Fruit fly (Drosophila melanogaster) whole organism, wandering third instar larva: ENCODE measurements around the gene CG12321.

Source experiments
- Abd-B ChIP-seq: fragments of >200 bp; optimal IDR thresholded peaks from 2 replicates; lab custom pipeline; 2017; ENCODE audit warnings: missing biosample characterization, missing genetic modification characterization
- CG32264 ChIP-seq: fragments of 200-800 bp; sonication (Bioruptor generic); optimal IDR thresholded peaks from 2 replicates; lab custom pipeline; 2016; ENCODE audit warnings: missing biosample characterization, missing genetic modification characterization
- CG9705 ChIP-seq: fragments of 200-800 bp; sonication (Bioruptor generic); optimal IDR thresholded peaks from 2 replicates; lab custom pipeline; 2018; ENCODE audit warnings: missing biosample characterization, mild to moderate bottlenecking, missing genetic modification characterization
- CrebA ChIP-seq: fragments of 200-800 bp; sonication (Bioruptor generic); optimal IDR thresholded peaks from 2 replicates; lab custom pipeline; 2016; ENCODE audit warnings: missing biosample characterization, mild to moderate bottlenecking, missing genetic modification characterization, borderline replicate concordance
- Dfd ChIP-seq: fragments of >200 bp; optimal IDR thresholded peaks from 2 replicates; lab custom pipeline; 2017; ENCODE audit warnings: missing biosample characterization, missing genetic modification characterization
- Dif ChIP-seq: fragments of 200-275, 200-300 bp; sonication (Bioruptor generic); optimal IDR thresholded peaks from 2 replicates; lab custom pipeline; 2018; ENCODE audit warnings: missing biosample characterization, missing genetic modification characterization; ENCODE audit not compliant: partially characterized antibody
- GATAd ChIP-seq: sonication (Bioruptor generic); optimal IDR thresholded peaks from 2 replicates; lab custom pipeline; 2016; ENCODE audit warnings: missing biosample characterization, missing genetic modification characterization
- HLH106 ChIP-seq: fragments of 200-800 bp; optimal IDR thresholded peaks from 3 replicates; lab custom pipeline; 2019; ENCODE audit warnings: missing biosample characterization, mild to moderate bottlenecking, missing genetic modification characterization, moderate library complexity
- Hnf4 ChIP-seq: fragments of 200-800 bp; sonication (Bioruptor generic); optimal IDR thresholded peaks from 2 replicates; lab custom pipeline; 2016; ENCODE audit warnings: missing biosample characterization, mild to moderate bottlenecking, missing genetic modification characterization
- Hr78 ChIP-seq: fragments of >200 bp; optimal IDR thresholded peaks from 2 replicates; lab custom pipeline; 2017; ENCODE audit warnings: missing biosample characterization, missing genetic modification characterization
- Hr83 ChIP-seq: fragments of 200-300 bp; sonication (Bioruptor generic); optimal IDR thresholded peaks from 2 replicates; lab custom pipeline; 2016; ENCODE audit warnings: missing biosample characterization, mild to moderate bottlenecking, missing genetic modification characterization, moderate library complexity; ENCODE audit not compliant: poor library complexity, severe bottlenecking
- Jra ChIP-seq: sonication (Bioruptor generic); optimal IDR thresholded peaks from 2 replicates; lab custom pipeline; 2016; ENCODE audit warnings: missing biosample characterization, missing genetic modification characterization
- Myc ChIP-seq: fragments of >200 bp; optimal IDR thresholded peaks from 2 replicates; lab custom pipeline; 2017
- N ChIP-seq: fragments of >200 bp; optimal IDR thresholded peaks from 2 replicates; lab custom pipeline; 2018; ENCODE audit warnings: missing biosample characterization, missing external identifiers, missing genetic modification characterization
- OdsH ChIP-seq: fragments of 200-800 bp; sonication (Bioruptor generic); optimal IDR thresholded peaks from 2 replicates; lab custom pipeline; 2016; ENCODE audit warnings: missing biosample characterization, mild to moderate bottlenecking, missing genetic modification characterization
- Rel ChIP-seq, 2 experiments: fragments of 200-800 bp; sonication (Bioruptor generic) in 1 of 2; optimal IDR thresholded peaks; 2 replicates in 1 of 2; 3 replicates in 1 of 2; lab custom pipeline; 2016 to 2019; ENCODE audit warnings: mild to moderate bottlenecking in 2 of 2, missing biosample characterization in 2 of 2, missing genetic modification characterization in 2 of 2, moderate library complexity in 1 of 2
- Sp1 ChIP-seq: fragments of 200-800 bp; sonication (Bioruptor generic); optimal IDR thresholded peaks from 3 replicates; lab custom pipeline; 2019; ENCODE audit warnings: missing biosample characterization, mild to moderate bottlenecking, missing genetic modification characterization, moderate library complexity
- br ChIP-seq: fragments of 200-800 bp; sonication (Bioruptor generic); optimal IDR thresholded peaks from 2 replicates; lab custom pipeline; 2016; ENCODE audit warnings: missing biosample characterization, missing genetic modification characterization
- brk ChIP-seq: fragments of 200-800 bp; sonication (Bioruptor generic); optimal IDR thresholded peaks from 2 replicates; lab custom pipeline; 2016; ENCODE audit warnings: missing biosample characterization, mild to moderate bottlenecking, missing genetic modification characterization
- dl ChIP-seq, 2 experiments: fragments of 175-275, 200-275 bp in 1 of 2; fragments of 200-275 bp in 1 of 2; sonication (Bioruptor generic); optimal IDR thresholded peaks; lab custom pipeline; 2018; ENCODE audit warnings: mild to moderate bottlenecking in 2 of 2, missing biosample characterization in 2 of 2, missing genetic modification characterization in 2 of 2, moderate library complexity in 2 of 2; ENCODE audit not compliant: partially characterized antibody in 2 of 2, insufficient read depth in 1 of 2
- dmrt93B ChIP-seq: fragments of 200-800 bp; sonication (Bioruptor generic); optimal IDR thresholded peaks from 2 replicates; lab custom pipeline; 2018; ENCODE audit warnings: missing biosample characterization, mild to moderate bottlenecking, missing genetic modification characterization
- dsf ChIP-seq: sonication (Bioruptor generic); optimal IDR thresholded peaks from 2 replicates; lab custom pipeline; 2016; ENCODE audit warnings: missing biosample characterization, missing genetic modification characterization, borderline replicate concordance
- ey ChIP-seq: fragments of 200-800 bp; sonication (Bioruptor generic); optimal IDR thresholded peaks from 2 replicates; lab custom pipeline; 2016; ENCODE audit warnings: missing biosample characterization, missing genetic modification characterization
- foxo ChIP-seq, 2 experiments: fragments of 200-800 bp; sonication (Bioruptor generic); optimal IDR thresholded peaks; 2 replicates in 1 of 2; 3 replicates in 1 of 2; lab custom pipeline; 2016 to 2017; ENCODE audit warnings: missing biosample characterization in 2 of 2, missing genetic modification characterization in 2 of 2
- fru ChIP-seq: fragments of 200-800 bp; sonication (Bioruptor generic); optimal IDR thresholded peaks from 3 replicates; lab custom pipeline; 2016; ENCODE audit warnings: missing biosample characterization, mild to moderate bottlenecking, missing genetic modification characterization
- h ChIP-seq: fragments of 200-800 bp; sonication (Bioruptor generic); optimal IDR thresholded peaks from 3 replicates; lab custom pipeline; 2016; ENCODE audit warnings: missing biosample characterization, mild to moderate bottlenecking, missing genetic modification characterization
- jim ChIP-seq: fragments of 175-275, 200-325 bp; sonication (Bioruptor generic); optimal IDR thresholded peaks from 2 replicates; lab custom pipeline; 2016; ENCODE audit warnings: missing biosample characterization, mild to moderate bottlenecking, missing genetic modification characterization
- lola ChIP-seq: fragments of >200 bp; optimal IDR thresholded peaks from 2 replicates; lab custom pipeline; 2017; ENCODE audit warnings: missing biosample characterization, missing genetic modification characterization
- pan ChIP-seq: fragments of >200 bp; optimal IDR thresholded peaks from 2 replicates; lab custom pipeline; 2017
- psq ChIP-seq: fragments of 200-800 bp; sonication (Bioruptor generic); optimal IDR thresholded peaks from 3 replicates; lab custom pipeline; 2017; ENCODE audit warnings: missing biosample characterization, mild to moderate bottlenecking, missing genetic modification characterization, moderate library complexity
- rgr ChIP-seq: fragments of 200-800 bp; sonication (Bioruptor generic); optimal IDR thresholded peaks from 3 replicates; lab custom pipeline; 2016; ENCODE audit warnings: missing biosample characterization, mild to moderate bottlenecking, missing genetic modification characterization
- sage ChIP-seq: fragments of 200-800 bp; sonication (Bioruptor generic); optimal IDR thresholded peaks from 2 replicates; lab custom pipeline; 2016; ENCODE audit warnings: missing biosample characterization, mild to moderate bottlenecking, missing genetic modification characterization
- sv ChIP-seq: fragments of 200-800 bp; sonication (Bioruptor generic); optimal IDR thresholded peaks from 3 replicates; lab custom pipeline; 2016; ENCODE audit warnings: missing biosample characterization, missing genetic modification characterization
- usp ChIP-seq: fragments of >200 bp; optimal IDR thresholded peaks from 2 replicates; lab custom pipeline; 2017; ENCODE audit warnings: missing biosample characterization, missing genetic modification characterization
- woc ChIP-seq: sonication (Bioruptor generic); optimal IDR thresholded peaks from 2 replicates; lab custom pipeline; 2016; ENCODE audit warnings: missing biosample characterization, mild to moderate bottlenecking, missing genetic modification characterization

The CG12321 gene

dm6 chr3R:18226043-18226808 lies 37.7 kb upstream of the CG12321 start, which contains the start of the genes CG7168 and Mdh2:
TSS of gene CG7168 (minus strand) at chr3R:18226082.
TSS of gene Mdh2 (plus strand) at chr3R:18226396.
- TF ChIP-seq Dfd = no peak
- TF ChIP-seq h (GFP tag; lab: Kevin White, UChicago) = peak; percentile 34
- no peak for TF ChIP-seq Hr78 (GFP tag; lab: Kevin White, UChicago)
- TF ChIP-seq HLH106 (tag; lab: Kevin White, UChicago) = peak; percentile 10
- no peak for TF ChIP-seq sage (GFP tag; lab: Kevin White, UChicago)
- TF ChIP-seq Jra = no peak
- TF ChIP-seq dsf (GFP tag; lab: Kevin White, UChicago) = peak; percentile 5
- TF ChIP-seq foxo (GFP tag; optimal IDR thresholded peaks at IDR 0.05; lab: Kevin White, UChicago) = peak in 1 of 2 experiments; percentile 15
- peak; percentile 1 for TF ChIP-seq Hnf4 (GFP tag; lab: Kevin White, UChicago)
- no peak for TF ChIP-seq CG9705
- no peak for TF ChIP-seq lola (GFP tag; lab: Kevin White, UChicago)
- no peak for TF ChIP-seq fru (GFP tag; lab: Kevin White, UChicago)
- no peak for TF ChIP-seq Rel (GFP tag; optimal IDR thresholded peaks at IDR 0.05; lab: Kevin White, UChicago)
- peak; percentile 95 for TF ChIP-seq Rel (tag; optimal IDR thresholded peaks at IDR 0.05; lab: Kevin White, UChicago)
- peak; percentile 13 for TF ChIP-seq Sp1 (GFP tag; lab: Kevin White, UChicago)
- TF ChIP-seq Dif (GFP tag; lab: Kevin White, UChicago) = peak; percentile 4
- TF ChIP-seq usp (GFP tag; lab: Kevin White, UChicago) = no peak

- TF ChIP-seq jim (GFP tag; lab: Kevin White, UChicago) (no peak), rgr (GFP tag; lab: Kevin White, UChicago) (peak; percentile 64), OdsH (peak; percentile 52), Hr78 (GFP tag; lab: Kevin White, UChicago) (no peak), br (GFP tag; lab: Kevin White, UChicago) (no peak), woc (GFP tag; lab: Kevin White, UChicago) (peak; percentile 21), pan (no peak), sv (GFP tag; lab: Kevin White, UChicago) (peak; percentile 9), HLH106 (tag; lab: Kevin White, UChicago) (peak; percentile 73), CG32264 (no peak), dl (GFP tag; optimal IDR thresholded peaks at IDR 0.05; lab: Kevin White, UChicago; ENCODE audit: insufficient read depth in 1 of 2, partially characterized antibody in 2 of 2) (no peak), Sp1 (GFP tag; lab: Kevin White, UChicago) (peak; percentile 67), Hr83 (peak; percentile 21), ey (GFP tag; lab: Kevin White, UChicago) (peak; percentile 14), Abd-B (GFP tag; lab: Kevin White, UChicago) (no peak), Jra (peak; percentile 6), brk (no peak), Rel (GFP tag; optimal IDR thresholded peaks at IDR 0.05; lab: Kevin White, UChicago) (no peak), Rel (tag; optimal IDR thresholded peaks at IDR 0.05; lab: Kevin White, UChicago) (peak; percentile 57), N (GFP tag; lab: Kevin White, UChicago) (no peak), Hnf4 (GFP tag; lab: Kevin White, UChicago) (peak; percentile 65), Myc (peak; percentile 26), dmrt93B (GFP tag; lab: Kevin White, UChicago) (no peak), CrebA (GFP tag; lab: Kevin White, UChicago) (no peak), h (GFP tag; lab: Kevin White, UChicago) (peak; percentile 37), sage (GFP tag; lab: Kevin White, UChicago) (no peak), Dfd (no peak), CG9705 (peak; percentile 23), psq (GFP tag; lab: Kevin White, UChicago) (peak; percentile 64), Dif (GFP tag; lab: Kevin White, UChicago) (no peak), dsf (GFP tag; lab: Kevin White, UChicago) (peak; percentile 29), foxo (GFP tag; optimal IDR thresholded peaks at IDR 0.05; lab: Kevin White, UChicago) (peak in 1 of 2 experiments; percentile 67), fru (GFP tag; lab: Kevin White, UChicago) (peak; percentile 36), usp (GFP tag; lab: Kevin White, UChicago) (no peak), GATAd (no peak)
Measured at dm6 chr3R:18223434-18223833, 34.9 kb upstream of the CG12321 start, which contains the start of the genes mTerf5 and Non3. TSS of gene mTerf5 (minus strand) at chr3R:18223682. TSS of gene Non3 (plus strand) at chr3R:18223722.
